Worm (Caenorhabditis elegans) whole organism, L1 larva: Measurements from ENCODE around the gene slc-17.4.
"Not testable (repeated sequence)": the region's sequence is repeated elsewhere in the genome, so short reads cannot be mapped to it uniquely, and the experiment has no call there.

Source experiments
- F16B12.6 ChIP-seq: fragments of 150-350 bp; optimal IDR thresholded peaks from 2 replicates; lab custom pipeline; 2014; ENCODE audit warnings: missing biosample characterization, missing genetic modification characterization
- blmp-1 ChIP-seq: fragments of 150-350 bp; optimal IDR thresholded peaks from 2 replicates; lab custom pipeline; 2014; ENCODE audit warnings: missing biosample characterization, missing genetic modification characterization
- ceh-88 ChIP-seq: fragments of 200-800 bp; sonication (Bioruptor generic); IDR thresholded peaks from 2 replicates; pipeline ENCODE4 v1.3.6; 2022; ENCODE audit warnings: missing genetic modification characterization, missing compliant biosample characterization
- ceh-90 ChIP-seq: sonication (generic microtip); optimal IDR thresholded peaks from 2 replicates; lab custom pipeline; 2016; ENCODE audit warnings: missing genetic modification characterization, missing compliant biosample characterization
- dpl-1 ChIP-seq, 3 experiments: fragments of 150-350 bp in 2 of 3; sonication (generic microtip) in 1 of 3; optimal IDR thresholded peaks; 2 replicates each; lab custom pipeline; 2014 to 2017; ENCODE audit warnings: missing biosample characterization in 3 of 3, missing genetic modification characterization in 3 of 3, missing genetic modification reagents in 3 of 3
- efl-1 ChIP-seq, 4 experiments: fragments of 150-350 bp; optimal IDR thresholded peaks in 3 of 4; peaks in 1 of 4; 1 replicate in 1 of 4; 2 replicates in 3 of 4; lab custom pipeline; 2014; ENCODE audit warnings: missing biosample characterization in 2 of 4, missing genetic modification characterization in 2 of 4, missing genetic modification reagents in 2 of 4
- egl-13 ChIP-seq: sonication (generic microtip); optimal IDR thresholded peaks from 2 replicates; lab custom pipeline; 2016; ENCODE audit warnings: missing genotype, missing genetic modification reagents, missing genetic modification characterization, missing compliant biosample characterization
- egl-27 ChIP-seq, 2 experiments: fragments of 150-350 bp in 1 of 2; sonication (generic microtip); optimal IDR thresholded peaks; 3 replicates each; lab custom pipeline; 2017 to 2018; ENCODE audit warnings: missing biosample characterization in 2 of 2, missing genetic modification characterization in 2 of 2, missing genetic modification reagents in 2 of 2
- ets-5 ChIP-seq: fragments of 200-800 bp; sonication (Bioruptor generic); IDR thresholded peaks from 2 replicates; pipeline ENCODE4 v1.3.6; 2022; ENCODE audit warnings: missing genetic modification characterization, missing compliant biosample characterization
- fkh-4 ChIP-seq: sonication (generic microtip); optimal IDR thresholded peaks from 2 replicates; lab custom pipeline; 2016; ENCODE audit warnings: missing compliant biosample characterization, missing genetic modification characterization, borderline replicate concordance
- fkh-8 ChIP-seq: sonication (generic microtip); optimal IDR thresholded peaks from 2 replicates; lab custom pipeline; 2016; ENCODE audit warnings: mild to moderate bottlenecking, missing genetic modification characterization, missing compliant biosample characterization
- fos-1 ChIP-seq: fragments of 150-350 bp; optimal IDR thresholded peaks from 2 replicates; lab custom pipeline; 2014; ENCODE audit warnings: missing biosample characterization, missing genetic modification characterization
- hlh-4 ChIP-seq: sonication (generic microtip); optimal IDR thresholded peaks from 2 replicates; lab custom pipeline; 2016; ENCODE audit warnings: mild to moderate bottlenecking, missing genetic modification characterization, missing compliant biosample characterization
- hpl-2 ChIP-seq: fragments of 150-350 bp; optimal IDR thresholded peaks from 2 replicates; lab custom pipeline; 2014; ENCODE audit warnings: missing biosample characterization, missing genetic modification reagents, missing genetic modification characterization
- irx-1 ChIP-seq: sonication (generic microtip); optimal IDR thresholded peaks from 2 replicates; lab custom pipeline; 2016; ENCODE audit warnings: missing genetic modification characterization, missing compliant biosample characterization
- jun-1 ChIP-seq: fragments of 150-350 bp; optimal IDR thresholded peaks from 2 replicates; lab custom pipeline; 2014; ENCODE audit warnings: missing biosample characterization, missing genetic modification reagents, missing genetic modification characterization
- lir-3 ChIP-seq: sonication (generic microtip); optimal IDR thresholded peaks from 2 replicates; lab custom pipeline; 2016; ENCODE audit warnings: mild to moderate bottlenecking, missing genetic modification characterization, moderate library complexity, missing compliant biosample characterization; ENCODE audit not compliant: poor library complexity
- mdl-1 ChIP-seq, 2 experiments: fragments of 150-350 bp; optimal IDR thresholded peaks; 2 replicates each; lab custom pipeline; 2014 to 2017; ENCODE audit warnings: missing biosample characterization in 2 of 2, missing genetic modification characterization in 2 of 2, inconsistent platforms in 1 of 2
- nhr-20 ChIP-seq: sonication (generic microtip); optimal IDR thresholded peaks from 2 replicates; lab custom pipeline; 2016; ENCODE audit warnings: mild to moderate bottlenecking, missing genetic modification characterization, missing compliant biosample characterization
- nhr-28 ChIP-seq: fragments of 150-350 bp; optimal IDR thresholded peaks from 2 replicates; lab custom pipeline; 2014; ENCODE audit warnings: missing biosample characterization, missing genetic modification characterization
- nhr-47 ChIP-seq: sonication (generic microtip); optimal IDR thresholded peaks from 2 replicates; lab custom pipeline; 2016; ENCODE audit warnings: mild to moderate bottlenecking, missing genetic modification characterization, moderate library complexity, missing compliant biosample characterization
- nhr-85 ChIP-seq: sonication (generic microtip); peaks from one replicate; lab custom pipeline; 2016; ENCODE audit warnings: missing genetic modification characterization, inconsistent platforms, missing compliant biosample characterization
- pax-3 ChIP-seq: fragments of 200-800 bp; sonication (Bioruptor generic); optimal IDR thresholded peaks from 2 replicates; lab custom pipeline; 2018; ENCODE audit warnings: mild to moderate bottlenecking, missing genetic modification characterization, moderate library complexity, missing compliant biosample characterization
- rnt-1 ChIP-seq: sonication (generic microtip); optimal IDR thresholded peaks from 2 replicates; lab custom pipeline; 2016; ENCODE audit warnings: mild to moderate bottlenecking, missing genetic modification characterization, moderate library complexity, missing compliant biosample characterization
- snu-23 ChIP-seq: sonication (generic microtip); optimal IDR thresholded peaks from 2 replicates; lab custom pipeline; 2016; ENCODE audit warnings: missing genetic modification characterization, missing compliant biosample characterization
- sup-37 ChIP-seq: fragments of 200-800 bp; sonication (Bioruptor generic); optimal IDR thresholded peaks from 2 replicates; lab custom pipeline; 2018; ENCODE audit warnings: mild to moderate bottlenecking, missing genetic modification characterization, missing compliant biosample characterization
- tbx-2 ChIP-seq: sonication (generic microtip); optimal IDR thresholded peaks from 2 replicates; lab custom pipeline; 2016; ENCODE audit warnings: missing genetic modification characterization, missing compliant biosample characterization
- unc-130 ChIP-seq: fragments of 150-350 bp; optimal IDR thresholded peaks from 2 replicates; lab custom pipeline; 2017; ENCODE audit warnings: missing biosample characterization, missing genetic modification characterization, inconsistent platforms
- unc-62 ChIP-seq: fragments of 150-350 bp; optimal IDR thresholded peaks from 2 replicates; lab custom pipeline; 2014; ENCODE audit warnings: missing biosample characterization, missing genetic modification reagents, missing genetic modification characterization
- unc-86 ChIP-seq: sonication (generic microtip); optimal IDR thresholded peaks from 2 replicates; lab custom pipeline; 2016; ENCODE audit warnings: missing genetic modification characterization, missing compliant biosample characterization
- unc-98 ChIP-seq: fragments of 200-800 bp; sonication (Bioruptor generic); IDR thresholded peaks from 2 replicates; pipeline ENCODE4 v1.3.6; 2022; ENCODE audit warnings: missing genetic modification characterization, missing compliant biosample characterization
- vab-15 ChIP-seq: sonication (generic microtip); optimal IDR thresholded peaks from 2 replicates; lab custom pipeline; 2017; ENCODE audit warnings: missing genotype, mild to moderate bottlenecking, missing genetic modification characterization, missing compliant biosample characterization
- xbp-1 ChIP-seq: sonication (generic microtip); optimal IDR thresholded peaks from 2 replicates; lab custom pipeline; 2016; ENCODE audit warnings: missing genetic modification characterization, missing compliant biosample characterization
- zip-4 ChIP-seq: fragments of 200-800 bp; sonication (Bioruptor generic); optimal IDR thresholded peaks from 2 replicates; lab custom pipeline; 2018; ENCODE audit warnings: mild to moderate bottlenecking, missing genetic modification characterization, moderate library complexity, missing compliant biosample characterization
- ztf-4 ChIP-seq: fragments of 150-350 bp; optimal IDR thresholded peaks from 2 replicates; lab custom pipeline; 2014; ENCODE audit warnings: missing biosample characterization, missing genetic modification characterization

Gene slc-17.4

ce11 chrIV:17316398-17316797 lies 24.9 kb upstream of the slc-17.4 start, which contains the start of gene C49C3.20:
C49C3.20 (minus strand) TSS chrIV:17316498.
- TF ChIP-seq unc-130 (tag; lab: Kevin White, UChicago), result no peak
- TF ChIP-seq nhr-28 (tag; lab: Kevin White, UChicago), result no peak
- TF ChIP-seq irx-1 (tag; lab: Kevin White, UChicago), result no peak
- TF ChIP-seq snu-23, result no peak
- TF ChIP-seq ceh-90 (tag; lab: Kevin White, UChicago), result no peak
- TF ChIP-seq mdl-1 (tag; optimal IDR thresholded peaks at IDR 0.05; lab: Kevin White, UChicago), result no peak
- no peak for TF ChIP-seq jun-1
- TF ChIP-seq nhr-20 (tag; lab: Kevin White, UChicago), result no peak
- no peak for TF ChIP-seq rnt-1 (tag; lab: Kevin White, UChicago)
- no peak for TF ChIP-seq tbx-2 (tag; lab: Kevin White, UChicago)
- TF ChIP-seq lir-3 (tag; lab: Kevin White, UChicago), result no peak
- TF ChIP-seq ets-5 (GFP tag; lab: Robert Waterston, UW), result no peak
- TF ChIP-seq unc-98 (GFP tag; lab: Robert Waterston, UW), result no peak
- no peak for TF ChIP-seq efl-1 (optimal IDR thresholded peaks at IDR 0.05; lab: Kevin White, UChicago)
- TF ChIP-seq efl-1 (GFP tag; optimal IDR thresholded peaks at IDR 0.05 in 1 of 2; lab: Kevin White, UChicago), result no peak
- no peak for TF ChIP-seq F16B12.6 (tag; lab: Kevin White, UChicago)
- TF ChIP-seq egl-27 (tag; optimal IDR thresholded peaks at IDR 0.05; lab: Kevin White, UChicago), result no peak
- TF ChIP-seq, all 84 proteins: peak for 0

- TF ChIP-seq unc-86 (tag; lab: Kevin White, UChicago) (no peak), fos-1 (tag; lab: Kevin White, UChicago) (no peak), egl-13 (tag; lab: Kevin White, UChicago) (no peak), blmp-1 (no peak), unc-62 (no peak), vab-15 (no peak), zip-4 (GFP tag; lab: Kevin White, UChicago) (no peak), nhr-47 (no peak), hpl-2 (GFP tag; lab: Kevin White, UChicago) (no peak), jun-1 (no peak), xbp-1 (tag; lab: Kevin White, UChicago) (no peak), nhr-28 (tag; lab: Kevin White, UChicago) (no peak), ceh-88 (GFP tag; lab: Robert Waterston, UW) (no peak), nhr-85 (tag; lab: Kevin White, UChicago) (no peak), dpl-1 (GFP tag; optimal IDR thresholded peaks at IDR 0.05; lab: Kevin White, UChicago) (no peak), ztf-4 (tag; lab: Kevin White, UChicago) (no peak), unc-98 (GFP tag; lab: Robert Waterston, UW) (no peak)
- TF ChIP-seq, all 84 proteins: peak for 0
Observed at ce11 chrIV:17311842-17312241, 20.3 kb upstream of the slc-17.4 start, which contains the start of gene snf-9. snf-9 (plus strand) TSS chrIV:17312142.

- no peak for TF ChIP-seq sup-37
- no peak for TF ChIP-seq efl-1 (optimal IDR thresholded peaks at IDR 0.05; lab: Kevin White, UChicago)
- peak in 1 of 2 experiments; percentile 35 for TF ChIP-seq efl-1 (GFP tag; optimal IDR thresholded peaks at IDR 0.05 in 1 of 2; lab: Kevin White, UChicago)
Observed at ce11 chrIV:17308211-17308610, 16.7 kb upstream of the slc-17.4 start, which contains the start of gene T28F3.9. T28F3.9 (plus strand) TSS chrIV:17308511.

ce11 chrIV:17307223-17307622 lies 15.7 kb upstream of the slc-17.4 start, which contains the start of gene T28F3.8:
T28F3.8 (minus strand) TSS chrIV:17307323.
- not testable (repeated sequence) for TF ChIP-seq hlh-4, ztf-4, pax-3 (tag; lab: Kevin White, UChicago)

- TF ChIP-seq fkh-8 (tag; lab: Kevin White, UChicago) (peak; percentile 29), fkh-4 (tag; lab: Kevin White, UChicago) (no peak)
- TF ChIP-seq, all 84 proteins: peak for 1
Observed at ce11 chrIV:17301933-17302332, 10.4 kb upstream of the slc-17.4 start, which contains the start of gene ifta-2. ifta-2 (minus strand) TSS chrIV:17302033.
